Worm (Caenorhabditis elegans) whole organism, L2 larva: ENCODE results near the gene srh-211.

ENCODE experiments used
- C34F6.9 ChIP-seq: fragments of 150-350 bp; optimal IDR thresholded peaks from 2 replicates; lab custom pipeline; 2014; ENCODE audit warnings: missing biosample characterization, missing genetic modification characterization
- ZK546.5 ChIP-seq: sonication (generic microtip); optimal IDR thresholded peaks from 2 replicates; lab custom pipeline; 2017; ENCODE audit warnings: missing biosample characterization, missing genetic modification characterization
- lin-39 ChIP-seq: fragments of 150-350 bp; optimal IDR thresholded peaks from 2 replicates; lab custom pipeline; 2014; ENCODE audit warnings: missing biosample characterization, missing genetic modification reagents, missing genetic modification characterization
- nhr-12 ChIP-seq: fragments of 150-350 bp; optimal IDR thresholded peaks from 2 replicates; lab custom pipeline; 2014; ENCODE audit warnings: missing biosample characterization, missing genetic modification characterization
- nhr-77 ChIP-seq: fragments of 150-350 bp; optimal IDR thresholded peaks from 2 replicates; lab custom pipeline; 2014; ENCODE audit warnings: missing biosample characterization, missing genetic modification characterization
- sem-4 ChIP-seq: fragments of 150-350 bp; optimal IDR thresholded peaks from 2 replicates; lab custom pipeline; 2014; ENCODE audit warnings: missing biosample characterization, missing genetic modification reagents, missing genetic modification characterization
- zag-1 ChIP-seq: fragments of 150-350 bp; optimal IDR thresholded peaks from 2 replicates; lab custom pipeline; 2014; ENCODE audit warnings: missing biosample characterization, missing genetic modification characterization

- TF ChIP-seq lin-39 (tag; lab: Kevin White, UChicago) (no peak), sem-4 (tag; lab: Kevin White, UChicago) (no peak), ZK546.5 (tag; lab: Kevin White, UChicago) (no peak), nhr-77 (tag; lab: Kevin White, UChicago) (no peak), C34F6.9 (no peak), nhr-12 (tag; lab: Kevin White, UChicago) (no peak), zag-1 (tag; lab: Kevin White, UChicago) (no peak)
These were observed 46.9 kb downstream of the srh-211 start, which contains the start of gene C49G7.7 for ce11 chrV:4034303-4034702.
